Worm (Caenorhabditis elegans): ENCODE results near the gene ZC262.2.

- TF ChIP-seq ceh-48 (tag; optimal IDR thresholded peaks at IDR 0.05) (no peak), unc-55 (GFP tag; optimal IDR thresholded peaks at IDR 0.05) (no peak), pha-4 (tag; optimal IDR thresholded peaks at IDR 0.05) (no peak), sox-2 (GFP tag; IDR thresholded peaks at IDR 0.05) (no peak), gmeb-2 (tag; optimal IDR thresholded peaks at IDR 0.05) (no peak), nhr-11 (tag; optimal IDR thresholded peaks at IDR 0.05) (no peak), F13H6.1 (tag; optimal IDR thresholded peaks at IDR 0.05) (no peak)
These were observed 32.7 kb upstream of the ZC262.2 start for ce11 chrIII:8299078-8299587.

Measured in whole organism, late embryonic.